Worm (Caenorhabditis elegans): ENCODE data around the gene F58A3.3.

- peak; percentile 28 for TF ChIP-seq nhr-25 (tag; optimal IDR thresholded peaks at IDR 0.05)
- TF ChIP-seq gmeb-1 (tag; optimal IDR thresholded peaks at IDR 0.05) = no peak
- peak; percentile 62 for TF ChIP-seq elt-1 (tag; optimal IDR thresholded peaks at IDR 0.05)
- no peak for TF ChIP-seq snpc-4 (tag; optimal IDR thresholded peaks at IDR 0.05)
- TF ChIP-seq nhr-23 (tag; optimal IDR thresholded peaks at IDR 0.05) = no peak
- no peak for TF ChIP-seq zag-1 (tag; optimal IDR thresholded peaks at IDR 0.05)
- no peak for TF ChIP-seq ztf-11 (tag; optimal IDR thresholded peaks at IDR 0.05)
- no peak for TF ChIP-seq nhr-129 (tag; optimal IDR thresholded peaks at IDR 0.05)
- no peak for TF ChIP-seq nhr-12 (tag; optimal IDR thresholded peaks at IDR 0.05)
- no peak for TF ChIP-seq lin-11 (tag; optimal IDR thresholded peaks at IDR 0.05)
- TF ChIP-seq egl-27 (tag; optimal IDR thresholded peaks at IDR 0.05) = peak; percentile 40
- TF ChIP-seq lsy-2 (tag; optimal IDR thresholded peaks at IDR 0.05) = peak in 1 of 2 experiments; percentile 36
Measured at ce11 chrX:11057028-11057427, 44.6 kb downstream of the F58A3.3 start, which contains the start of gene lpr-3.
